Fruit fly (Drosophila melanogaster) whole organism, prepupa: ENCODE data around the gene Cadps.

ENCODE experiments used
- CG11902 ChIP-seq: fragments of 200-800 bp; sonication (Bioruptor generic); optimal IDR thresholded peaks from 3 replicates; lab custom pipeline; 2016; ENCODE audit warnings: missing biosample characterization, missing genetic modification characterization
- CG15336 ChIP-seq: fragments of 200-800 bp; sonication (Bioruptor generic); IDR thresholded peaks from 2 replicates; pipeline ENCODE4 v1.3.6; 2022; ENCODE audit warnings: missing biosample characterization, missing genetic modification characterization
- CG16779 ChIP-seq: fragments of 200-800 bp; sonication (Bioruptor generic); optimal IDR thresholded peaks from 3 replicates; lab custom pipeline; 2017; ENCODE audit warnings: missing biosample characterization, mild to moderate bottlenecking, missing genetic modification characterization
- Sox102F ChIP-seq: fragments of 200-800 bp; sonication (Bioruptor generic); optimal IDR thresholded peaks from 2 replicates; lab custom pipeline; 2016; ENCODE audit warnings: missing biosample characterization, mild to moderate bottlenecking, missing genetic modification characterization
- lz ChIP-seq: fragments of 200-800 bp; sonication (Bioruptor generic); optimal IDR thresholded peaks from 3 replicates; lab custom pipeline; 2016; ENCODE audit warnings: missing biosample characterization, missing genetic modification characterization

DNA sequence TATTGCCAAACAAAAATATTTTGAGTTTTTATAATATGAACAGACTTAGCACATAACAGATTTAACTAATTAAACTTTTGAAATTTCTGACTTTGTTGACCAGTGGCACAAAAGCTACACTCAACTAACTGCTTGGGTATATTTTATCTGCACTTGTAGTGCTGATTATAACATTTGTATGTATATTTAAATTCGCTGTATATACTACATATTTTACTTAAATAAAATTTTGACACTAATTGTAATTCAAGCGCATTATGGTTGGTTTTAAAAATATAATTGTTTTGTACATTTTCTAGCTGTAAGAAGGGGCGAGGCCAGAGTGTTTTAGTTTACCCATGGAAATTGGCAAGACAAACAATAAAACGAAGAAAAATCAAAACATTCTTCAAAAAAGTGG lies 6.4 kb upstream of the Cadps start:
- TF ChIP-seq lz (no peak), CG16779 (tag; lab: Kevin White, UChicago) (no peak), CG15336 (GFP tag; lab: Robert Waterston, UW) (no peak), Sox102F (GFP tag; lab: Kevin White, UChicago) (no peak), CG11902 (GFP tag; lab: Kevin White, UChicago) (no peak)
